Worm (Caenorhabditis elegans) whole organism, midembryonic: ENCODE results near the gene spp-30.

Experiments used
- T22C8.4 ChIP-seq: fragments of 200-800 bp; sonication (Bioruptor generic); IDR thresholded peaks from 2 replicates; pipeline ENCODE4 v1.3.6; 2022; ENCODE audit warnings: missing genetic modification characterization, missing compliant biosample characterization
- cog-1 ChIP-seq: sonication (generic microtip); optimal IDR thresholded peaks from 2 replicates; lab custom pipeline; 2016; ENCODE audit warnings: missing genetic modification characterization, missing compliant biosample characterization
- flt-1 ChIP-seq: fragments of 200-800 bp; sonication (Bioruptor generic); IDR thresholded peaks from 2 replicates; pipeline ENCODE4 v1.3.6; 2022; ENCODE audit warnings: missing genetic modification characterization, missing compliant biosample characterization
- klf-2 ChIP-seq: fragments of 200-800 bp; sonication (Bioruptor generic); conservative IDR thresholded peaks from 2 replicates; pipeline ENCODE4 v1.3.6; 2022; ENCODE audit warnings: missing genetic modification reagents, missing genetic modification characterization, missing compliant biosample characterization
- med-1 ChIP-seq: sonication (generic microtip); optimal IDR thresholded peaks from 2 replicates; lab custom pipeline; 2017; ENCODE audit warnings: missing genetic modification characterization, mild to moderate bottlenecking, missing compliant biosample characterization, antibody characterized with exemption, missing genetic modification reagents; ENCODE audit not compliant: insufficient read depth
- ref-1 ChIP-seq: fragments of 200-800 bp; sonication (Bioruptor generic); conservative IDR thresholded peaks from 2 replicates; pipeline ENCODE4 v1.3.6; 2022; ENCODE audit warnings: missing genetic modification reagents, missing genetic modification characterization, missing compliant biosample characterization
- ztf-29 ChIP-seq: fragments of 200-800 bp; sonication (Bioruptor generic); IDR thresholded peaks from 2 replicates; pipeline ENCODE4 v1.3.6; 2022; ENCODE audit warnings: missing genetic modification reagents, missing genetic modification characterization, missing compliant biosample characterization

DNA sequence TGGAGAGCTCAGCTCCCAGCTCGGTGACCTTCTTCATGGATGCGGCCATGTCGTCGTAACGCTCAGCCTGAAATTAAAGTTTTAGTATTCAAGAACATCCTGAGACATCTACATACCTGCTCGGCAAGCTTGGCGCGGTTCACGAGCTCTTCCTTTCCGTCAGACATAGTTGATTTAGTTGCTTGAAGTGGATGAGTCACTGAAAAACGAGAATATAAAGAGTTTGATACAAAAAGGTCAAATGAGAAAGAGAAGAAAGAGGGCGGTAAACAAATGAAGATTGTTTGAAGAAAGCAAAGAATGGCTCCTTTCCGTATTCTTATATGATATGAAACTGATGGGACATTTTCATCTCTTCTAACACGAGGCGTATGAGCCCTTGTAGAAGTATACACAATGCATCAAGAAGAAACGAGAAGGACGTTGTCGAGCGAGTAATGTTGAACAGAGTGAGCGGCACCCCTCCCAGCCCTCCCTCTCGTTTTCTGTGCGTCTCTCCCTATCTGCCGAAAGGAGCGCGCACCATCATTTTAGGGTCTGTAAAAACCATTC is 23.2 kb downstream of the spp-30 start, which contains the start of gene ftt-2:
- TF ChIP-seq med-1 (GFP tag; lab: Kevin White, UChicago) (no peak), cog-1 (tag; lab: Kevin White, UChicago) (no peak), klf-2 (GFP tag; lab: Robert Waterston, UW) (no peak), flt-1 (GFP tag; lab: Robert Waterston, UW) (no peak), ztf-29 (GFP tag; lab: Robert Waterston, UW) (no peak), ref-1 (no peak), T22C8.4 (no peak)
